Fruit fly (Drosophila melanogaster) whole organism, embryonic: ENCODE results near the gene CG11912.

Experiments
- Bteb2 ChIP-seq: fragments of 200-800 bp; sonication (Bioruptor generic); optimal IDR thresholded peaks from 2 replicates; lab custom pipeline; 2016; ENCODE audit warnings: missing biosample characterization, missing genetic modification characterization
- CG10462 ChIP-seq: fragments of 200-800 bp; sonication (Bioruptor generic); optimal IDR thresholded peaks from 2 replicates; lab custom pipeline; 2016; ENCODE audit warnings: missing biosample characterization, missing genetic modification characterization
- CG10565 ChIP-seq: fragments of 200-800 bp; sonication (Bioruptor generic); optimal IDR thresholded peaks from 3 replicates; lab custom pipeline; 2016; ENCODE audit warnings: missing biosample characterization, mild to moderate bottlenecking, missing genetic modification characterization
- CG12659 ChIP-seq: fragments of 200-800 bp; sonication (Bioruptor generic); optimal IDR thresholded peaks from 3 replicates; lab custom pipeline; 2017; ENCODE audit warnings: mild to moderate bottlenecking, missing biosample characterization, missing genetic modification reagents, missing genetic modification characterization
- CG12769 ChIP-seq: fragments of 200-800 bp; sonication (Bioruptor generic); optimal IDR thresholded peaks from 2 replicates; lab custom pipeline; 2019; ENCODE audit warnings: missing biosample characterization, mild to moderate bottlenecking, missing genetic modification characterization, moderate library complexity
- CG13296 ChIP-seq: fragments of 200-800 bp; sonication (Bioruptor generic); optimal IDR thresholded peaks from 3 replicates; lab custom pipeline; 2018; ENCODE audit warnings: missing biosample characterization, mild to moderate bottlenecking, missing genetic modification characterization
- CG1602 ChIP-seq: fragments of 200-800 bp; sonication (Bioruptor generic); optimal IDR thresholded peaks from 3 replicates; lab custom pipeline; 2016; ENCODE audit warnings: missing biosample characterization, missing genetic modification characterization
- CG16863 ChIP-seq: fragments of 200-800 bp; sonication (Bioruptor generic); optimal IDR thresholded peaks from 3 replicates; lab custom pipeline; 2016; ENCODE audit warnings: missing biosample characterization, missing genetic modification characterization
- CG17186 ChIP-seq: fragments of 200-800 bp; sonication (Bioruptor generic); optimal IDR thresholded peaks from 3 replicates; lab custom pipeline; 2017; ENCODE audit warnings: missing biosample characterization, missing genetic modification reagents, missing genetic modification characterization
- CG17328 ChIP-seq: fragments of 200-800 bp; sonication (Bioruptor generic); IDR thresholded peaks from 2 replicates; pipeline ENCODE4 v1.3.6; 2022; ENCODE audit warnings: missing biosample characterization, missing genetic modification characterization
- CG17361 ChIP-seq: fragments of 200-800 bp; sonication (Bioruptor generic); IDR thresholded peaks from 3 replicates; pipeline ENCODE4 v1.3.6; 2022; ENCODE audit warnings: missing biosample characterization, missing genetic modification characterization
- CG18764 ChIP-seq: fragments of 200-800 bp; sonication (Bioruptor generic); optimal IDR thresholded peaks from 3 replicates; lab custom pipeline; 2016; ENCODE audit warnings: missing biosample characterization, missing genetic modification characterization
- CG30403 ChIP-seq: fragments of 200-800 bp; sonication (Bioruptor generic); optimal IDR thresholded peaks from 3 replicates; lab custom pipeline; 2016; ENCODE audit warnings: missing biosample characterization, missing genetic modification characterization
- CG32767 ChIP-seq: fragments of 200-800 bp; sonication (Bioruptor generic); IDR thresholded peaks from 2 replicates; pipeline ENCODE4 v1.3.6; 2022; ENCODE audit warnings: missing biosample characterization, missing genetic modification characterization
- CG32772 ChIP-seq: fragments of 200-800 bp; sonication (Bioruptor generic); IDR thresholded peaks from 2 replicates; pipeline ENCODE4 v1.3.6; 2022; ENCODE audit warnings: missing biosample characterization, missing genetic modification characterization
- CG3995 ChIP-seq: fragments of 200-800 bp; sonication (Bioruptor generic); optimal IDR thresholded peaks from 3 replicates; lab custom pipeline; 2016; ENCODE audit warnings: missing biosample characterization, missing genetic modification characterization
- CG4730 ChIP-seq: fragments of 200-800 bp; sonication (Bioruptor generic); IDR thresholded peaks from 2 replicates; pipeline ENCODE4 v1.3.6; 2022; ENCODE audit warnings: missing biosample characterization, missing genetic modification characterization
- CG6254 ChIP-seq: fragments of 200-800 bp; sonication (Bioruptor generic); optimal IDR thresholded peaks from 3 replicates; lab custom pipeline; 2017; ENCODE audit warnings: mild to moderate bottlenecking, missing biosample characterization, missing genetic modification reagents, missing genetic modification characterization
- CG6813 ChIP-seq: fragments of 200-800 bp; sonication (Bioruptor generic); optimal IDR thresholded peaks from 2 replicates; lab custom pipeline; 2017; ENCODE audit warnings: missing biosample characterization, missing genetic modification characterization, mild to moderate bottlenecking, moderate library complexity, missing genetic modification reagents
- CG6854 ChIP-seq: fragments of 200-800 bp; sonication (Bioruptor generic); optimal IDR thresholded peaks from 3 replicates; lab custom pipeline; 2017; ENCODE audit warnings: missing biosample characterization, mild to moderate bottlenecking, missing genetic modification characterization
- CG7745 ChIP-seq: fragments of 200-800 bp; sonication (Bioruptor generic); optimal IDR thresholded peaks from 2 replicates; lab custom pipeline; 2018; ENCODE audit warnings: missing biosample characterization, mild to moderate bottlenecking, missing genetic modification characterization, moderate library complexity
- CG7839 ChIP-seq: fragments of 200-800 bp; sonication (Bioruptor generic); optimal IDR thresholded peaks from 3 replicates; lab custom pipeline; 2018; ENCODE audit warnings: missing biosample characterization, mild to moderate bottlenecking, missing genetic modification characterization, moderate library complexity
- CG8089 ChIP-seq: fragments of 200-800 bp; sonication (Bioruptor generic); optimal IDR thresholded peaks from 3 replicates; lab custom pipeline; 2016; ENCODE audit warnings: missing biosample characterization, missing genetic modification characterization
- CG8924 ChIP-seq: fragments of 200-800 bp; optimal IDR thresholded peaks from 3 replicates; lab custom pipeline; 2019; ENCODE audit warnings: missing biosample characterization, mild to moderate bottlenecking, missing genetic modification characterization, moderate library complexity
- Dll ChIP-seq: fragments of 200-800 bp; sonication (Bioruptor generic); IDR thresholded peaks from 4 replicates; pipeline ENCODE4 v1.3.6; 2022; ENCODE audit warnings: missing biosample characterization, missing genetic modification characterization; ENCODE audit not compliant: partially characterized antibody
- Doc2 ChIP-seq: fragments of 200-800 bp; sonication (Bioruptor generic); IDR thresholded peaks from 2 replicates; pipeline ENCODE4 v1.3.6; 2022; ENCODE audit warnings: missing biosample characterization, missing genetic modification characterization
- Gug ChIP-seq: fragments of 200-800 bp; sonication (Bioruptor generic); IDR thresholded peaks from 4 replicates; pipeline ENCODE4 v1.3.6; 2022; ENCODE audit warnings: missing biosample characterization, missing genetic modification characterization
- HLH54F ChIP-seq: fragments of 200-800 bp; sonication (Bioruptor generic); optimal IDR thresholded peaks from 3 replicates; lab custom pipeline; 2016; ENCODE audit warnings: missing biosample characterization, missing genetic modification characterization
- Hand ChIP-seq: fragments of 200-800 bp; sonication (Bioruptor generic); optimal IDR thresholded peaks from 2 replicates; lab custom pipeline; 2017; ENCODE audit warnings: mild to moderate bottlenecking, missing biosample characterization, missing genetic modification reagents, missing genetic modification characterization
- Hr51 ChIP-seq, 2 experiments: fragments of 200-800 bp; sonication (Bioruptor generic); optimal IDR thresholded peaks; 2 replicates in 1 of 2; 3 replicates in 1 of 2; lab custom pipeline; 2016 to 2018; ENCODE audit warnings: missing biosample characterization in 2 of 2, missing genetic modification characterization in 2 of 2, mild to moderate bottlenecking in 1 of 2, moderate library complexity in 1 of 2
- Myb ChIP-seq: fragments of 200-800 bp; sonication (Bioruptor generic); optimal IDR thresholded peaks from 2 replicates; lab custom pipeline; 2016; ENCODE audit warnings: missing biosample characterization, missing genetic modification characterization
- Oaz ChIP-seq: fragments of 200-800 bp; sonication (Bioruptor generic); IDR thresholded peaks from 2 replicates; pipeline ENCODE4 v1.3.6; 2022; ENCODE audit warnings: missing biosample characterization, missing genetic modification characterization
- Opbp ChIP-seq: fragments of 200-800 bp; sonication (Bioruptor generic); IDR thresholded peaks from 3 replicates; pipeline ENCODE4 v1.3.6; 2022; ENCODE audit warnings: missing biosample characterization, missing genetic modification characterization; ENCODE audit not compliant: partially characterized antibody
- Side ChIP-seq: fragments of 200-800 bp; sonication (Bioruptor generic); optimal IDR thresholded peaks from 2 replicates; lab custom pipeline; 2016; ENCODE audit warnings: missing biosample characterization, missing genetic modification characterization
- Sin3A ChIP-seq: fragments of >200 bp; optimal IDR thresholded peaks from 2 replicates; lab custom pipeline; 2018
- ac ChIP-seq: fragments of 200-800 bp; sonication (Bioruptor generic); optimal IDR thresholded peaks from 3 replicates; lab custom pipeline; 2017; ENCODE audit warnings: missing biosample characterization, mild to moderate bottlenecking, missing genetic modification characterization
- ara ChIP-seq: fragments of 200-800 bp; sonication (Bioruptor generic); IDR thresholded peaks from 2 replicates; pipeline ENCODE4 v1.3.6; 2022; ENCODE audit warnings: missing biosample characterization, missing genetic modification characterization
- chif ChIP-seq, 2 experiments: fragments of 200-800 bp; sonication (Bioruptor generic); optimal IDR thresholded peaks; 3 replicates each; lab custom pipeline; 2016; ENCODE audit warnings: missing biosample characterization in 2 of 2, missing genetic modification characterization in 2 of 2
- ci ChIP-seq: fragments of 200-800 bp; sonication (Bioruptor generic); IDR thresholded peaks from 3 replicates; pipeline ENCODE4 v1.3.6; 2022; ENCODE audit warnings: missing biosample characterization, missing genetic modification characterization
- exex ChIP-seq: fragments of 200-800 bp; sonication (Bioruptor generic); optimal IDR thresholded peaks from 4 replicates; lab custom pipeline; 2018; ENCODE audit warnings: missing biosample characterization, mild to moderate bottlenecking, missing genetic modification characterization, moderate library complexity
- hb ChIP-seq: fragments of 200-800 bp; sonication (Bioruptor generic); IDR thresholded peaks from 3 replicates; pipeline ENCODE4 v1.3.6; 2022; ENCODE audit warnings: missing biosample characterization, missing genetic modification characterization; ENCODE audit not compliant: partially characterized antibody
- jumu ChIP-seq: fragments of 200-800 bp; sonication (Bioruptor generic); optimal IDR thresholded peaks from 3 replicates; lab custom pipeline; 2016; ENCODE audit warnings: missing biosample characterization, missing genetic modification characterization
- kah ChIP-seq: fragments of 200-800 bp; sonication (Bioruptor generic); optimal IDR thresholded peaks from 2 replicates; lab custom pipeline; 2018; ENCODE audit warnings: missing biosample characterization, mild to moderate bottlenecking, missing genetic modification characterization
- knrl ChIP-seq: fragments of 200-800 bp; sonication (Bioruptor generic); IDR thresholded peaks from 3 replicates; pipeline ENCODE4 v1.3.6; 2022; ENCODE audit warnings: missing biosample characterization, missing genetic modification characterization; ENCODE audit not compliant: partially characterized antibody
- lbe ChIP-seq: fragments of 200-800 bp; sonication (Bioruptor generic); optimal IDR thresholded peaks from 2 replicates; lab custom pipeline; 2016; ENCODE audit warnings: missing biosample characterization, mild to moderate bottlenecking, missing genetic modification characterization
- onecut ChIP-seq: fragments of 200-800 bp; sonication (Bioruptor generic); IDR thresholded peaks from 2 replicates; pipeline ENCODE4 v1.3.6; 2022; ENCODE audit warnings: missing biosample characterization, missing genetic modification characterization
- scrt ChIP-seq: fragments of 200-800 bp; sonication (Bioruptor generic); optimal IDR thresholded peaks from 2 replicates; lab custom pipeline; 2018; ENCODE audit warnings: missing biosample characterization, mild to moderate bottlenecking, missing genetic modification characterization, moderate library complexity
- wek ChIP-seq: fragments of 200-800 bp; sonication (Bioruptor generic); optimal IDR thresholded peaks from 3 replicates; lab custom pipeline; 2018; ENCODE audit warnings: missing biosample characterization, mild to moderate bottlenecking, missing genetic modification characterization, moderate library complexity

Gene CG11912

DNA sequence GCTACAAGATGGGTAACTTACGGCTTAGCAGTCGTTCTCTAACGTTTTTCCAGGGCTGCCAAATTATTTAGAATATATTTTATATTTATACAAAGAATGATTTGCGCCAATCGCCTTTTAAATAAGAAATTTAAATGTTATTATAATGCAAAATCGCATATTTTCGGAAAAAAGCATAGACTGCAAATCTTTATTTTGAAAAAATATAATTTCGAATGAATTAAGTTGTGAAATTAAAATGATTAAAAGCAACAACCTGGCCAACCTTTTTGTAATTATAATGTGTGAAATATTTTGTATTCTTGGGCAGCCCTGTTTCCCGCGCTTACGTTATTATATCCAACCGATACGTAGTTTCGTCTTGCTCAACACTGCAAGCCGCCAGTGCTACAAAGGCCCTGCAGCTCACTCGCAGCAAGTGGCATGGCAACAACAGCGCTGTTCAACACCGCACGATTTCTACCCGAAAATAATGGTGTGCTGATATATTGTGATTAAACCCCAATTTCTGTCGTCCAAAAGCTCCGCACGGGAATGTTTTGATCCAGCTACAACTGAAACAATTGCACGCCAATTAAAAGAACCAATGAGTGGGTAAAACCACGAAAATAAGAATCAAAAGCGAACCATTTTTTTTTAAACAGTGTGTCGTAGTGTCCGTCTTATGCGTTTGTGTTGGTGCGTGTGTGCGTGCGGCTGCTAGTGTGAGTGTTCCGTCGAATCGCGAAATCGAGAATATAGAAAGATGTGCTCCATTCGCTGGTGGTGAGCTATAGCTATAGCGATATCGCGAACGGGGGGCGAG lies 21.4 kb downstream of the CG11912 start, which contains the start of gene Pi3K21B (continued):
- TF ChIP-seq CG12769 (peak; percentile 81), ara (peak; percentile 82), ac (peak; percentile 14), CG4730 (GFP tag; lab: Robert Waterston, UW) (peak; percentile 58), CG6854 (peak; percentile 29), CG8089 (peak; percentile 88), ci (GFP tag; lab: Robert Waterston, UW) (peak; percentile 91), CG32767 (GFP tag; lab: Robert Waterston, UW) (peak; percentile 72; the same call in 1 of the 2 replicates), hb (GFP tag; lab: Robert Waterston, UW) (no peak), CG32772 (peak; percentile 82), CG6813 (GFP tag; lab: Kevin White, UChicago) (peak; percentile 53), CG18764 (GFP tag; lab: Kevin White, UChicago) (peak; percentile 81), lbe (GFP tag; lab: Kevin White, UChicago) (peak; percentile 83), CG10462 (GFP tag; lab: Kevin White, UChicago) (peak; percentile 75), HLH54F (GFP tag; lab: Kevin White, UChicago) (peak; percentile 96), CG7839 (tag; lab: Kevin White, UChicago) (peak; percentile 91), kah (GFP tag; lab: Kevin White, UChicago) (peak; percentile 89), CG8924 (tag; lab: Kevin White, UChicago) (peak; percentile 90), knrl (GFP tag; lab: Robert Waterston, UW) (0 out of 3 replicates have a peak, but pooled peaks have one; percentile 10), Dll (peak; percentile 41; the same call in 2 of the 4 replicates), scrt (GFP tag; lab: Kevin White, UChicago) (peak; percentile 70), CG13296 (peak; percentile 84), CG6254 (GFP tag; lab: Kevin White, UChicago) (peak; percentile 77), Side (GFP tag; lab: Kevin White, UChicago) (peak; percentile 88), Doc2 (no peak), CG10565 (peak; percentile 77), CG1602 (GFP tag; lab: Kevin White, UChicago) (peak; percentile 90), Bteb2 (GFP tag; lab: Kevin White, UChicago) (peak; percentile 83), exex (peak; percentile 46), CG30403 (GFP tag; lab: Kevin White, UChicago) (peak; percentile 96), Opbp (GFP tag; lab: Robert Waterston, UW) (peak; percentile 54; the same call in 1 of the 3 replicates), chif (GFP tag; optimal IDR thresholded peaks at IDR 0.05; lab: Kevin White, UChicago) (peak; percentile 87 to 88), CG16863 (GFP tag; lab: Kevin White, UChicago) (peak; percentile 86), CG7745 (tag; lab: Kevin White, UChicago) (no peak), CG17186 (GFP tag; lab: Kevin White, UChicago) (peak; percentile 87), CG12659 (GFP tag; lab: Kevin White, UChicago) (peak; percentile 96), CG17361 (GFP tag; lab: Robert Waterston, UW) (peak; percentile 94), Myb (GFP tag; lab: Kevin White, UChicago) (peak; percentile 75), wek (GFP tag; lab: Kevin White, UChicago) (peak; percentile 57), jumu (GFP tag; lab: Kevin White, UChicago) (peak; percentile 93), Oaz (peak; percentile 79), Gug (GFP tag; lab: Robert Waterston, UW) (peak; percentile 82), Sin3A (lab: Kevin White, UChicago) (peak; percentile 77), Hr51 (GFP tag; optimal IDR thresholded peaks at IDR 0.05; lab: Kevin White, UChicago) (peak; percentile 87 to 94), onecut (peak; percentile 74), CG17328 (GFP tag; lab: Robert Waterston, UW) (peak; percentile 75; the same call in 1 of the 2 replicates), CG3995 (peak; percentile 87), Hand (peak; percentile 73)
